Fruit fly (Drosophila melanogaster): ENCODE measurements around the gene regucalcin.

DNA sequence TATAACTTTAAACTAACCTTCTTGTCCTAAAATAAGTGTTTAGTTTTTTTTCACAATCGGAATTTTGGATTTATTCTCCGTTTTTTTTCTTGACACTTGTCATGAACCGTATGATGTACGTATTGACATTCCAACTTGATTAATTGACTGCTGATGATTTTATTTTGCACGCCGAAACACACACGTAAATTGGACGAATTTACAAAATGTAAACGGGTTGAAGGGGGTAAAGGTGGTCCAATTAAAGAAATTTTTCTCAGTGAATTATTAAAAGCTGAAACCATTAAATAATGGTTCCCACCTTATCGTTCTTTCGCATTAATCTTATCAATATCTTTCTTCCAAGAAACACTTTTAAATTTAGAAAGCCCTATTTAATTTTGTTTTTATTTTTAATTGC lies 44.4 kb downstream of the regucalcin start, which contains the start of gene Uch-L5R:
- TF ChIP-seq h (GFP tag; optimal IDR thresholded peaks at IDR 0.05) (no peak), CG9705 (GFP tag; optimal IDR thresholded peaks at IDR 0.05) (no peak), CG32264 (GFP tag; optimal IDR thresholded peaks at IDR 0.05) (no peak), pan (optimal IDR thresholded peaks at IDR 0.05) (no peak), Vsx2 (GFP tag; optimal IDR thresholded peaks at IDR 0.05; ENCODE audit: partially characterized antibody) (no peak), br (GFP tag; optimal IDR thresholded peaks at IDR 0.05) (no peak), ey (GFP tag; optimal IDR thresholded peaks at IDR 0.05) (no peak), brk (GFP tag; optimal IDR thresholded peaks at IDR 0.05) (no peak), woc (GFP tag; optimal IDR thresholded peaks at IDR 0.05) (no peak), Hr83 (GFP tag; optimal IDR thresholded peaks at IDR 0.05; ENCODE audit: poor library complexity, severe bottlenecking) (no peak), Sp1 (GFP tag; optimal IDR thresholded peaks at IDR 0.05) (no peak)
